Worm (Caenorhabditis elegans) whole organism, L1 larva: ENCODE measurements around the gene nhr-210.

Source experiments
- ama-1 ChIP-seq: fragments of 150-350 bp; optimal IDR thresholded peaks from 2 replicates; lab custom pipeline; 2014
- lsy-2 ChIP-seq, 2 experiments: fragments of 150-350 bp; optimal IDR thresholded peaks; 2 replicates each; lab custom pipeline; 2014; ENCODE audit warnings: missing biosample characterization in 2 of 2, missing genetic modification characterization in 2 of 2
- nhr-90 ChIP-seq: sonication (generic microtip); optimal IDR thresholded peaks from 2 replicates; lab custom pipeline; 2016; ENCODE audit warnings: mild to moderate bottlenecking, missing genetic modification characterization, missing compliant biosample characterization; ENCODE audit not compliant: poor library complexity
- rnt-1 ChIP-seq: sonication (generic microtip); optimal IDR thresholded peaks from 2 replicates; lab custom pipeline; 2016; ENCODE audit warnings: mild to moderate bottlenecking, missing genetic modification characterization, moderate library complexity, missing compliant biosample characterization
- snpc-4 ChIP-seq: fragments of 150-350 bp; optimal IDR thresholded peaks from 2 replicates; lab custom pipeline; 2014; ENCODE audit warnings: missing biosample characterization, missing genetic modification characterization

DNA sequence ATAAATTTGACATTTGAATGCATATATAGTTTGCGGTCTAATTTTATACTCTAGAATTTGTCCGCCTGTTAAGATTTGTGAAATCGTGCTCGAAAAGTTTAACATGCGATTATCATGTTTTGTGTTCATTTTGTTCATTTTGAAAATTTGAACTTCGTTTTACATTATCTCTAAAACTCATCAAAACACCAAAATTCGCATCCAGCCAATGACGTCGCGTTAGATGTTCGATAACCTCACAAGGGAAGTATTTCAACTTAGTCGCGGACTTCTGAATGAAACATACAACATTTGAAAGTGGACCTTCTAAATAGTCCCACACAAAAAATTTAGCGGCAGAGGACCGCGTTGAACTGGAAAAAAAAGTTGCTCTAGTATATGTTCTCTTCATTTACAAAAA lies 22.1 kb upstream of the nhr-210 start:
- TF ChIP-seq rnt-1 (tag; lab: Kevin White, UChicago), result no peak
- no peak for TF ChIP-seq ama-1 (lab: Kevin White, UChicago)
- no peak for TF ChIP-seq nhr-90 (tag; lab: Kevin White, UChicago)
- no peak for TF ChIP-seq snpc-4 (tag; lab: Kevin White, UChicago)
- TF ChIP-seq lsy-2 (tag; optimal IDR thresholded peaks at IDR 0.05; lab: Kevin White, UChicago), result no peak
